Worm (Caenorhabditis elegans) whole organism, mixed stage, embryonic: Measurements from ENCODE around the gene sre-2.
A peak's percentile ranks its signal among the peaks of the same experiment; 100 is the strongest.

Source experiments
- M03D4.4 ChIP-seq: sonication (generic microtip); optimal IDR thresholded peaks from 2 replicates; lab custom pipeline; 2017; ENCODE audit warnings: mild to moderate bottlenecking, missing genetic modification characterization, missing compliant biosample characterization
- bed-3 ChIP-seq: fragments of 200-800 bp; sonication (Bioruptor generic); optimal IDR thresholded peaks from 3 replicates; lab custom pipeline; 2018; ENCODE audit warnings: mild to moderate bottlenecking, missing genetic modification characterization, moderate library complexity, missing compliant biosample characterization
- blmp-1 ChIP-seq: fragments of 150-350 bp; optimal IDR thresholded peaks from 2 replicates; lab custom pipeline; 2014; ENCODE audit warnings: missing biosample characterization, missing genetic modification characterization
- ceh-39 ChIP-seq: fragments of 150-350 bp; optimal IDR thresholded peaks from 2 replicates; lab custom pipeline; 2014; ENCODE audit warnings: missing biosample characterization, missing genetic modification characterization
- ceh-43 ChIP-seq: fragments of 200-800 bp; sonication (Bioruptor generic); optimal IDR thresholded peaks from 2 replicates; lab custom pipeline; 2018; ENCODE audit warnings: mild to moderate bottlenecking, missing genetic modification characterization, moderate library complexity, missing compliant biosample characterization
- ceh-83 ChIP-seq: fragments of 200-800 bp; sonication (Bioruptor generic); optimal IDR thresholded peaks from 2 replicates; lab custom pipeline; 2018; ENCODE audit warnings: mild to moderate bottlenecking, missing genetic modification characterization, missing compliant biosample characterization
- ces-1 ChIP-seq: fragments of 150-350 bp; optimal IDR thresholded peaks from 2 replicates; lab custom pipeline; 2014; ENCODE audit warnings: missing biosample characterization, missing genetic modification reagents, missing genetic modification characterization
- cnd-1 ChIP-seq: fragments of 200-800 bp; sonication (Bioruptor generic); optimal IDR thresholded peaks from 2 replicates; lab custom pipeline; 2018; ENCODE audit warnings: mild to moderate bottlenecking, missing genetic modification characterization, missing compliant biosample characterization
- drap-1 ChIP-seq: fragments of 200-800 bp; sonication (Bioruptor generic); optimal IDR thresholded peaks from 3 replicates; lab custom pipeline; 2018; ENCODE audit warnings: mild to moderate bottlenecking, missing genetic modification characterization, missing compliant biosample characterization
- elt-1 ChIP-seq: sonication (generic microtip); optimal IDR thresholded peaks from 2 replicates; lab custom pipeline; 2017; ENCODE audit warnings: missing genetic modification characterization, mild to moderate bottlenecking, missing compliant biosample characterization, antibody characterized with exemption, moderate library complexity, borderline replicate concordance; ENCODE audit not compliant: insufficient read depth
- flh-1 ChIP-seq: fragments of 200-800 bp; sonication (Bioruptor generic); optimal IDR thresholded peaks from 2 replicates; lab custom pipeline; 2018; ENCODE audit warnings: mild to moderate bottlenecking, missing genetic modification characterization, moderate library complexity, missing compliant biosample characterization
- ham-2 ChIP-seq: fragments of 200-800 bp; sonication (Bioruptor generic); optimal IDR thresholded peaks from 2 replicates; lab custom pipeline; 2018; ENCODE audit warnings: mild to moderate bottlenecking, missing genetic modification characterization, missing compliant biosample characterization
- hlh-1 ChIP-seq: fragments of 150-350 bp; optimal IDR thresholded peaks from 2 replicates; lab custom pipeline; 2014; ENCODE audit warnings: missing biosample characterization, missing genetic modification reagents, missing genetic modification characterization
- lin-13 ChIP-seq: fragments of 150-350 bp; optimal IDR thresholded peaks from 2 replicates; lab custom pipeline; 2014; ENCODE audit warnings: missing biosample characterization, missing genetic modification characterization
- lin-32 ChIP-seq: fragments of 200-800 bp; sonication (Bioruptor generic); optimal IDR thresholded peaks from 2 replicates; lab custom pipeline; 2018; ENCODE audit warnings: mild to moderate bottlenecking, missing genetic modification characterization, missing compliant biosample characterization
- lsy-2 ChIP-seq: fragments of 150-350 bp; optimal IDR thresholded peaks from 2 replicates; lab custom pipeline; 2014; ENCODE audit warnings: missing biosample characterization, missing genetic modification characterization
- mab-5 ChIP-seq: fragments of 150-350 bp; optimal IDR thresholded peaks from 2 replicates; lab custom pipeline; 2014; ENCODE audit warnings: missing biosample characterization, missing genetic modification characterization
- mep-1 ChIP-seq: fragments of 150-350 bp; optimal IDR thresholded peaks from 2 replicates; lab custom pipeline; 2017; ENCODE audit warnings: missing biosample characterization, missing genetic modification reagents, missing genetic modification characterization, inconsistent platforms
- mls-2 ChIP-seq: sonication (generic microtip); optimal IDR thresholded peaks from 2 replicates; lab custom pipeline; 2016; ENCODE audit warnings: mild to moderate bottlenecking, missing genetic modification characterization, moderate library complexity, missing compliant biosample characterization
- nhr-12 ChIP-seq: fragments of 150-350 bp; optimal IDR thresholded peaks from 2 replicates; lab custom pipeline; 2014; ENCODE audit warnings: missing biosample characterization, missing genetic modification characterization
- nhr-2 ChIP-seq: fragments of 150-350 bp; optimal IDR thresholded peaks from 2 replicates; lab custom pipeline; 2014; ENCODE audit warnings: missing biosample characterization, missing genetic modification characterization
- nhr-237 ChIP-seq: fragments of 150-350 bp; optimal IDR thresholded peaks from 2 replicates; lab custom pipeline; 2014; ENCODE audit warnings: missing biosample characterization, missing genetic modification characterization
- nhr-28 ChIP-seq: fragments of 150-350 bp; optimal IDR thresholded peaks from 2 replicates; lab custom pipeline; 2014; ENCODE audit warnings: missing biosample characterization, missing genetic modification characterization
- nhr-76 ChIP-seq: sonication (generic microtip); optimal IDR thresholded peaks from 2 replicates; lab custom pipeline; 2017; ENCODE audit warnings: missing biosample characterization, missing genetic modification characterization
- pha-4 ChIP-seq: fragments of 150-350 bp; optimal IDR thresholded peaks from 2 replicates; lab custom pipeline; 2018; ENCODE audit warnings: missing biosample characterization, missing genetic modification reagents, missing genetic modification characterization
- sem-2 ChIP-seq: fragments of 200-800 bp; sonication (Bioruptor generic); optimal IDR thresholded peaks from 2 replicates; lab custom pipeline; 2018; ENCODE audit warnings: mild to moderate bottlenecking, missing genetic modification characterization, missing compliant biosample characterization
- snpc-4 ChIP-seq: fragments of 150-350 bp; optimal IDR thresholded peaks from 2 replicates; lab custom pipeline; 2014; ENCODE audit warnings: missing biosample characterization, missing genetic modification characterization
- sptf-1 ChIP-seq: sonication (generic microtip); optimal IDR thresholded peaks from 2 replicates; lab custom pipeline; 2017; ENCODE audit warnings: mild to moderate bottlenecking, missing genetic modification characterization, moderate library complexity, missing compliant biosample characterization
- tbx-8 ChIP-seq: fragments of 200-800 bp; sonication (Bioruptor generic); optimal IDR thresholded peaks from 2 replicates; lab custom pipeline; 2018; ENCODE audit warnings: mild to moderate bottlenecking, missing genetic modification characterization, moderate library complexity, missing compliant biosample characterization
- unc-120 ChIP-seq: sonication (generic microtip); optimal IDR thresholded peaks from 2 replicates; lab custom pipeline; 2017; ENCODE audit warnings: missing genetic modification characterization, missing compliant biosample characterization; ENCODE audit not compliant: poor library complexity, severe bottlenecking
- unc-39 ChIP-seq: fragments of 150-350 bp; optimal IDR thresholded peaks from 2 replicates; lab custom pipeline; 2014; ENCODE audit warnings: missing biosample characterization, missing genetic modification characterization
- unc-62 ChIP-seq: fragments of 150-350 bp; optimal IDR thresholded peaks from 2 replicates; lab custom pipeline; 2014; ENCODE audit warnings: missing biosample characterization, missing genetic modification reagents, missing genetic modification characterization
- zip-8 ChIP-seq: fragments of 150-350 bp; optimal IDR thresholded peaks from 2 replicates; lab custom pipeline; 2014; ENCODE audit warnings: missing biosample characterization, missing genetic modification characterization
- ztf-11 ChIP-seq: fragments of 150-350 bp; optimal IDR thresholded peaks from 2 replicates; lab custom pipeline; 2014; ENCODE audit warnings: missing biosample characterization, missing genetic modification characterization

sre-2 gene

DNA sequence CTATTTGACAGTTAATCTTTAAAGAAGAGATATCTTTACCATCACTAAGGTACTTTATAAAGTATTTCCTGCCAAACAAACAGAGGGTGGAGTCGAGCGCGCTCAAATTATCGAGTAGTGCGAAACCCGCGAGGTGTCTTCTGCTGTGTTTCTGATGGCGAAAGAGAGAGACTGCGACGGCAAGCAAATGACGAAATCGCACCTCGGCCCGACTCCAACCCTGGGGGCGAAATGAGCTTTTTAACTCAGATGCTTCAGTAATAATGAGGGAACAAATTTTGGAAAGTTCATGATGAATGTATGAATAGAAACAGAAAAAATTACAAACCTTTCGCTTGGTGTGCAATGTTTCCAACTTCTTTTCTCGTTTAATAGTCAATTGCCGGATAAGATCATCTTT is 10.4 kb downstream of the sre-2 start:
- peak; percentile 25 for TF ChIP-seq ceh-39 (tag; lab: Kevin White, UChicago)
- peak; percentile 37 for TF ChIP-seq ceh-83 (GFP tag; lab: Kevin White, UChicago)
- no peak for TF ChIP-seq sem-2 (GFP tag; lab: Kevin White, UChicago)
- no peak for TF ChIP-seq blmp-1 (tag; lab: Kevin White, UChicago)
- peak; percentile 27 for TF ChIP-seq drap-1 (GFP tag; lab: Kevin White, UChicago)
- peak; percentile 17 for TF ChIP-seq sptf-1 (tag; lab: Kevin White, UChicago)
- no peak for TF ChIP-seq pha-4 (tag; lab: Kevin White, UChicago)
- TF ChIP-seq, all 35 proteins: peak for 4

DNA sequence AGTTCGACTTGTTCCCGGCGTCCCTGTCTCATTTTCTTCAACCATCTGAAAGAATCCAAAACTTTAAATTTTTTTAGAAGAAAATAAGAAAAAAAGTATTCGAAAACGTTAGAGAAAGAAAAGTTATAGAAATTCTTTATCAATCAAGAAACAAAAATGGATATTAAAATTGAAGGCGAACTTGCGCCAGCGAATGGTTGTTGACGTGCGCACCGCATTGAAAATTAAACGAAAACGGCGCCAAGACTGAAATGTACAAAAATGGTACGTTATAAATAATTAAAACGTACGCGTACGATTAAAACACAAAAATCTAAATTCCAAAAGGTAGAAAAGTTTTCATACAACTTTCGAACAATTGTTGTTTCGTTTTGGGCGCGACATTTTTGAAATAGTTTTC is 15.1 kb downstream of the sre-2 start, which contains the start of gene K02C4.3:
TSS of gene K02C4.3 (minus strand) at position 51 of the 400 bp plus-strand sequence.
- TF ChIP-seq flh-1 (GFP tag; lab: Kevin White, UChicago), result no peak
- TF ChIP-seq snpc-4, result no peak
- TF ChIP-seq lsy-2 (tag; lab: Kevin White, UChicago), result peak; percentile 63
- peak; percentile 60 for TF ChIP-seq mep-1 (tag; lab: Kevin White, UChicago)

ce11 chrII:8078041-8078440 is 23.9 kb downstream of the sre-2 start, which contains the start of gene K02C4.5:
Gene K02C4.5 (plus strand): TSS chrII:8078435.
- TF ChIP-seq nhr-237 (no peak), zip-8 (tag; lab: Kevin White, UChicago) (no peak), M03D4.4 (tag; lab: Kevin White, UChicago) (no peak), lsy-2 (tag; lab: Kevin White, UChicago) (no peak), sem-2 (GFP tag; lab: Kevin White, UChicago) (no peak), blmp-1 (tag; lab: Kevin White, UChicago) (no peak), mls-2 (no peak), nhr-12 (tag; lab: Kevin White, UChicago) (no peak), nhr-76 (no peak), nhr-2 (tag; lab: Kevin White, UChicago) (no peak), mep-1 (tag; lab: Kevin White, UChicago) (no peak), ztf-11 (tag; lab: Kevin White, UChicago) (no peak), mab-5 (no peak), unc-120 (tag; lab: Kevin White, UChicago) (no peak)
- TF ChIP-seq, all 35 proteins: peak for 0

ce11 chrII:8075324-8075810 is 26.6 kb downstream of the sre-2 start, which contains the start of gene K02C4.2:
Gene K02C4.2 (plus strand): TSS chrII:8075760.
- TF ChIP-seq sptf-1 (tag; lab: Kevin White, UChicago) (no peak), ceh-83 (GFP tag; lab: Kevin White, UChicago) (peak; percentile 89), ham-2 (GFP tag; lab: Kevin White, UChicago) (peak; percentile 73), unc-62 (peak; percentile 22), mab-5 (no peak), lin-13 (peak; percentile 20), nhr-28 (tag; lab: Kevin White, UChicago) (no peak), elt-1 (tag; lab: Kevin White, UChicago) (no peak), M03D4.4 (tag; lab: Kevin White, UChicago) (peak; percentile 79), sem-2 (GFP tag; lab: Kevin White, UChicago) (peak; percentile 76), mep-1 (tag; lab: Kevin White, UChicago) (peak; percentile 12), flh-1 (GFP tag; lab: Kevin White, UChicago) (peak; percentile 59), unc-120 (tag; lab: Kevin White, UChicago) (peak; percentile 20), drap-1 (GFP tag; lab: Kevin White, UChicago) (peak; percentile 86), unc-39 (tag; lab: Kevin White, UChicago) (no peak), lin-32 (peak; percentile 76), nhr-12 (tag; lab: Kevin White, UChicago) (no peak), bed-3 (GFP tag; lab: Kevin White, UChicago) (peak; percentile 12), zip-8 (tag; lab: Kevin White, UChicago) (peak; percentile 23), ceh-43 (GFP tag; lab: Kevin White, UChicago) (peak; percentile 63), ces-1 (GFP tag; lab: Kevin White, UChicago) (no peak), mls-2 (peak; percentile 81), ztf-11 (tag; lab: Kevin White, UChicago) (no peak), lsy-2 (tag; lab: Kevin White, UChicago) (no peak), blmp-1 (tag; lab: Kevin White, UChicago) (no peak), pha-4 (tag; lab: Kevin White, UChicago) (peak; percentile 55), hlh-1 (tag; lab: Kevin White, UChicago) (peak; percentile 8), nhr-237 (no peak), tbx-8 (GFP tag; lab: Kevin White, UChicago) (peak; percentile 59), cnd-1 (tag; lab: Kevin White, UChicago) (peak; percentile 86), snpc-4 (no peak), nhr-2 (tag; lab: Kevin White, UChicago) (no peak)
